Worm (Caenorhabditis elegans): ENCODE results near the gene hacd-1.

DNA sequence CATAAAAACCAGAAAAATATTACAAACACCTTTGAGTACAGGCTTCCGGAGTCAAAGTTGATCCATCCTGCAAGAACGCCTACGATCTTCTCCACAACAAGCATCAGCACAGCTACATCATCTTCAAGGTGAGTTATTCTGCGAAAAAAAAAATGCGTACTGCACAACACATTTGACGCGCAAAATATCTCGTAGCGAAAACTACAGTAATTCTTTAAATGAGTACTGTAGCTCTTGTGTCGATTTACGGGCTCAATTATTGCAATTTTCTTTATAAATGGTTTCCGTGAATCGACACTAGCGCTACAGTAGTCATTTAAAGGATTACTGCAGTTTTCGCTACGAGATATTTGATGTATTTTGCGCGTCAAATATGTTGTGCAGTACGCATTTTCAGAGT lies 16.7 kb downstream of the hacd-1 start:
- TF ChIP-seq snpc-4 (tag; optimal IDR thresholded peaks at IDR 0.05) (no peak), elt-1 (tag; optimal IDR thresholded peaks at IDR 0.05) (no peak), ztf-11 (tag; optimal IDR thresholded peaks at IDR 0.05) (no peak), unc-62 (GFP tag; optimal IDR thresholded peaks at IDR 0.05) (no peak), aly-2 (tag; optimal IDR thresholded peaks at IDR 0.05) (no peak), blmp-1 (tag; optimal IDR thresholded peaks at IDR 0.05; ENCODE audit: insufficient read depth) (no peak), Y55F3AM.14 (GFP tag; optimal IDR thresholded peaks at IDR 0.05) (no peak), nhr-23 (tag; optimal IDR thresholded peaks at IDR 0.05) (no peak), elt-3 (tag; optimal IDR thresholded peaks at IDR 0.05) (no peak), ama-1 (optimal IDR thresholded peaks at IDR 0.05) (no peak)

Data from whole organism, L2 larva.